Worm (Caenorhabditis elegans) whole organism, L2 larva: ENCODE results near the gene Y39A3CL.4.

ENCODE experiments used
- blmp-1 ChIP-seq: sonication (generic microtip); optimal IDR thresholded peaks from 2 replicates; lab custom pipeline; 2017; ENCODE audit warnings: missing genetic modification characterization, mild to moderate bottlenecking, missing compliant biosample characterization, antibody characterized with exemption, moderate library complexity; ENCODE audit not compliant: insufficient read depth
- gmeb-1 ChIP-seq: fragments of 150-350 bp; optimal IDR thresholded peaks from 2 replicates; lab custom pipeline; 2014; ENCODE audit warnings: missing biosample characterization, missing genetic modification characterization
- nhr-12 ChIP-seq: fragments of 150-350 bp; optimal IDR thresholded peaks from 2 replicates; lab custom pipeline; 2014; ENCODE audit warnings: missing biosample characterization, missing genetic modification characterization
- sma-9 ChIP-seq, 2 experiments: fragments of 150-350 bp in 1 of 2; sonication (generic microtip) in 1 of 2; optimal IDR thresholded peaks; 2 replicates each; lab custom pipeline; 2014 to 2016; ENCODE audit warnings: missing genetic modification characterization in 2 of 2, mild to moderate bottlenecking in 1 of 2, missing biosample characterization in 1 of 2, missing compliant biosample characterization in 1 of 2, missing genetic modification reagents in 1 of 2, moderate library complexity in 1 of 2
- ztf-11 ChIP-seq: sonication (generic microtip); optimal IDR thresholded peaks from 2 replicates; lab custom pipeline; 2017; ENCODE audit warnings: missing biosample characterization, missing genetic modification characterization

- TF ChIP-seq sma-9 (GFP tag; optimal IDR thresholded peaks at IDR 0.05; lab: Kevin White, UChicago) (no peak), sma-9 (tag; optimal IDR thresholded peaks at IDR 0.05; lab: Kevin White, UChicago) (no peak), blmp-1 (no peak), gmeb-1 (tag; lab: Kevin White, UChicago) (no peak), ztf-11 (tag; lab: Kevin White, UChicago) (no peak), nhr-12 (tag; lab: Kevin White, UChicago) (no peak)
These were observed 40.3 kb upstream of the Y39A3CL.4 start, which contains the start of gene clp-4 for ce11 chrIII:1818001-1818655.
